Worm (Caenorhabditis elegans) whole organism, late embryonic: ENCODE measurements around the gene pept-2.
A peak's percentile ranks its signal among the peaks of the same experiment; 100 is the strongest.

Experiments
- F13H6.1 ChIP-seq: sonication (generic microtip); optimal IDR thresholded peaks from 2 replicates; lab custom pipeline; 2016; ENCODE audit warnings: missing genetic modification characterization, missing compliant biosample characterization
- K02D7.2 ChIP-seq: sonication (generic microtip); optimal IDR thresholded peaks from 2 replicates; lab custom pipeline; 2017; ENCODE audit warnings: mild to moderate bottlenecking, missing genetic modification characterization, missing compliant biosample characterization
- K09A11.1 ChIP-seq: sonication (generic microtip); optimal IDR thresholded peaks from 2 replicates; lab custom pipeline; 2017; ENCODE audit warnings: antibody characterized with exemption, mild to moderate bottlenecking, missing genetic modification characterization, missing compliant biosample characterization; ENCODE audit not compliant: insufficient read depth
- T23F11.4 ChIP-seq: fragments of 200-800 bp; sonication (Bioruptor generic); optimal IDR thresholded peaks from 2 replicates; lab custom pipeline; 2018; ENCODE audit warnings: mild to moderate bottlenecking, missing genetic modification characterization, missing compliant biosample characterization
- ama-1 ChIP-seq: fragments of 150-350 bp; optimal IDR thresholded peaks from 2 replicates; lab custom pipeline; 2014
- ceh-18 ChIP-seq: sonication (generic microtip); optimal IDR thresholded peaks from 2 replicates; lab custom pipeline; 2016; ENCODE audit warnings: missing genetic modification characterization, missing compliant biosample characterization
- ceh-19 ChIP-seq: fragments of 200-800 bp; sonication (Bioruptor generic); optimal IDR thresholded peaks from 2 replicates; lab custom pipeline; 2018; ENCODE audit warnings: mild to moderate bottlenecking, missing genetic modification characterization, missing compliant biosample characterization
- ceh-2 ChIP-seq: sonication (generic microtip); optimal IDR thresholded peaks from 2 replicates; lab custom pipeline; 2016; ENCODE audit warnings: missing genotype, missing genetic modification characterization, missing compliant biosample characterization
- ceh-22 ChIP-seq: sonication (generic microtip); optimal IDR thresholded peaks from 2 replicates; lab custom pipeline; 2017; ENCODE audit warnings: missing biosample characterization, missing genetic modification characterization
- ceh-24 ChIP-seq: sonication (generic microtip); optimal IDR thresholded peaks from 2 replicates; lab custom pipeline; 2016; ENCODE audit warnings: mild to moderate bottlenecking, missing genetic modification characterization, missing compliant biosample characterization
- ceh-30 ChIP-seq: fragments of 150-350 bp; optimal IDR thresholded peaks from 2 replicates; lab custom pipeline; 2014; ENCODE audit warnings: missing biosample characterization, missing genetic modification characterization
- ceh-31 ChIP-seq: sonication (generic microtip); optimal IDR thresholded peaks from 2 replicates; lab custom pipeline; 2016; ENCODE audit warnings: missing genetic modification characterization, missing compliant biosample characterization
- ceh-6 ChIP-seq: fragments of 200-800 bp; sonication (Bioruptor generic); optimal IDR thresholded peaks from 2 replicates; lab custom pipeline; 2018; ENCODE audit warnings: mild to moderate bottlenecking, missing genetic modification characterization, missing compliant biosample characterization
- ceh-9 ChIP-seq: sonication (generic microtip); optimal IDR thresholded peaks from 2 replicates; lab custom pipeline; 2016; ENCODE audit warnings: mild to moderate bottlenecking, missing genetic modification characterization, inconsistent platforms, missing compliant biosample characterization
- che-1 ChIP-seq: sonication (generic microtip); optimal IDR thresholded peaks from 2 replicates; lab custom pipeline; 2016; ENCODE audit warnings: mild to moderate bottlenecking, missing genetic modification characterization, missing compliant biosample characterization
- dmd-4 ChIP-seq: sonication (generic microtip); optimal IDR thresholded peaks from 2 replicates; lab custom pipeline; 2016; ENCODE audit warnings: borderline replicate concordance, missing genetic modification characterization, missing compliant biosample characterization
- dve-1 ChIP-seq: sonication (generic microtip); optimal IDR thresholded peaks from 2 replicates; lab custom pipeline; 2017; ENCODE audit warnings: antibody characterized with exemption, mild to moderate bottlenecking, missing genetic modification characterization, missing compliant biosample characterization
- elt-2 ChIP-seq: sonication (generic microtip); optimal IDR thresholded peaks from 2 replicates; lab custom pipeline; 2016; ENCODE audit warnings: missing genetic modification reagents, missing genetic modification characterization, missing compliant biosample characterization
- elt-4 ChIP-seq: sonication (generic microtip); optimal IDR thresholded peaks from 2 replicates; lab custom pipeline; 2016; ENCODE audit warnings: missing genetic modification characterization, missing compliant biosample characterization
- ets-4 ChIP-seq: sonication (generic microtip); optimal IDR thresholded peaks from 2 replicates; lab custom pipeline; 2016; ENCODE audit warnings: missing genetic modification characterization, missing compliant biosample characterization
- eyg-1 ChIP-seq: sonication (generic microtip); optimal IDR thresholded peaks from 2 replicates; lab custom pipeline; 2016; ENCODE audit warnings: missing genotype, missing genetic modification characterization, missing compliant biosample characterization
- gmeb-2 ChIP-seq: sonication (generic microtip); optimal IDR thresholded peaks from 2 replicates; lab custom pipeline; 2016; ENCODE audit warnings: missing genetic modification characterization, inconsistent platforms, missing compliant biosample characterization
- hlh-13 ChIP-seq: fragments of 200-800 bp; sonication (Bioruptor generic); optimal IDR thresholded peaks from 2 replicates; lab custom pipeline; 2018; ENCODE audit warnings: mild to moderate bottlenecking, missing genetic modification characterization, missing compliant biosample characterization
- hlh-15 ChIP-seq: sonication (generic microtip); optimal IDR thresholded peaks from 2 replicates; lab custom pipeline; 2016; ENCODE audit warnings: missing genetic modification characterization, missing compliant biosample characterization
- hlh-30 ChIP-seq: sonication (generic microtip); optimal IDR thresholded peaks from 2 replicates; lab custom pipeline; 2017; ENCODE audit warnings: antibody characterized with exemption, missing genetic modification characterization, missing compliant biosample characterization; ENCODE audit not compliant: insufficient read depth
- hlh-6 ChIP-seq: sonication (generic microtip); optimal IDR thresholded peaks from 2 replicates; lab custom pipeline; 2016; ENCODE audit warnings: missing genotype, missing genetic modification characterization, missing compliant biosample characterization
- lim-6 ChIP-seq: sonication (generic microtip); optimal IDR thresholded peaks from 2 replicates; lab custom pipeline; 2016; ENCODE audit warnings: missing genetic modification characterization, missing compliant biosample characterization
- lin-11 ChIP-seq: fragments of 200-800 bp; sonication (Bioruptor generic); optimal IDR thresholded peaks from 2 replicates; lab custom pipeline; 2018; ENCODE audit warnings: mild to moderate bottlenecking, missing genetic modification characterization, missing compliant biosample characterization
- nfya-1 ChIP-seq: sonication (generic microtip); optimal IDR thresholded peaks from 2 replicates; lab custom pipeline; 2017; ENCODE audit warnings: missing genetic modification characterization, mild to moderate bottlenecking, missing compliant biosample characterization, antibody characterized with exemption, moderate library complexity
- nhr-232 ChIP-seq: sonication (generic microtip); optimal IDR thresholded peaks from 2 replicates; lab custom pipeline; 2016; ENCODE audit warnings: missing genetic modification characterization, missing compliant biosample characterization
- pag-3 ChIP-seq: sonication (generic microtip); optimal IDR thresholded peaks from 2 replicates; lab custom pipeline; 2016; ENCODE audit warnings: missing compliant biosample characterization, missing genetic modification characterization, borderline replicate concordance
- pat-9 ChIP-seq: fragments of 200-800 bp; sonication (Bioruptor generic); optimal IDR thresholded peaks from 2 replicates; lab custom pipeline; 2018; ENCODE audit warnings: mild to moderate bottlenecking, missing genetic modification characterization, moderate library complexity, missing compliant biosample characterization
- pax-1 ChIP-seq: fragments of 150-350 bp; optimal IDR thresholded peaks from 2 replicates; lab custom pipeline; 2014; ENCODE audit warnings: missing biosample characterization, missing genetic modification characterization
- sdc-2 ChIP-seq: sonication (generic microtip); optimal IDR thresholded peaks from 2 replicates; lab custom pipeline; 2016; ENCODE audit warnings: missing genotype, missing genetic modification characterization, missing compliant biosample characterization
- sox-4 ChIP-seq: sonication (generic microtip); optimal IDR thresholded peaks from 2 replicates; lab custom pipeline; 2017; ENCODE audit warnings: mild to moderate bottlenecking, missing genetic modification characterization, inconsistent platforms, missing compliant biosample characterization
- syd-9 ChIP-seq: sonication (generic microtip); optimal IDR thresholded peaks from 2 replicates; lab custom pipeline; 2016; ENCODE audit warnings: mild to moderate bottlenecking, missing genetic modification characterization, moderate library complexity, missing compliant biosample characterization
- tbx-2 ChIP-seq: sonication (generic microtip); optimal IDR thresholded peaks from 2 replicates; lab custom pipeline; 2016; ENCODE audit warnings: missing genetic modification characterization, missing compliant biosample characterization
- unc-42 ChIP-seq: sonication (generic microtip); optimal IDR thresholded peaks from 2 replicates; lab custom pipeline; 2016; ENCODE audit warnings: missing genotype, missing genetic modification characterization, missing compliant biosample characterization
- unc-55 ChIP-seq: sonication (generic microtip); optimal IDR thresholded peaks from 2 replicates; lab custom pipeline; 2017; ENCODE audit warnings: missing biosample characterization, missing genetic modification reagents, missing genetic modification characterization
- unc-86 ChIP-seq: sonication (generic microtip); optimal IDR thresholded peaks from 2 replicates; lab custom pipeline; 2016; ENCODE audit warnings: missing genetic modification characterization, missing compliant biosample characterization

The pept-2 gene

DNA sequence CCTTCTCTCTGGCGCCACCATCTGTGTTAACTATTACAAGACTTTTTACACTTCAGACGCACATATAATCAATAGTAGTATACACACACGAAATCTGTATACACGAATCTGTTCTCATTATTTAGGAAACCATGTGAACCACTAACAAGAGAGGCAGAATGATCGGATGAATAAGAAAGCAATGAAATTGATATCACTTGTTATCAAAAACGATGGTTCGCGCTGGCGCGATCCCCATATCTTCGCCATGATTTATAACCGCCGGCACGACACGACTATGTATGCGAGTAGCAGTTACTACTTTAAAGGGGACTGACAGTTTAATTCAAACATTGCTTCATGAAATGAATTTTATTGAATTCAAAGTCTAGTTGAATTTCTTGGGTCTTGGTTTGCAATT lies 9.1 kb upstream of the pept-2 start:
- TF ChIP-seq unc-86 (tag; lab: Kevin White, UChicago) (no peak), F13H6.1 (tag; lab: Kevin White, UChicago) (no peak), lin-11 (tag; lab: Kevin White, UChicago) (no peak), ets-4 (tag; lab: Kevin White, UChicago) (no peak), gmeb-2 (tag; lab: Kevin White, UChicago) (no peak), sox-4 (no peak), lim-6 (tag; lab: Kevin White, UChicago) (no peak), hlh-13 (GFP tag; lab: Kevin White, UChicago) (no peak), pax-1 (tag; lab: Kevin White, UChicago) (no peak), nhr-232 (tag; lab: Kevin White, UChicago) (no peak), K09A11.1 (no peak), ceh-30 (no peak), sdc-2 (tag; lab: Kevin White, UChicago) (no peak), ceh-22 (no peak), unc-55 (GFP tag; lab: Kevin White, UChicago) (no peak), ceh-6 (GFP tag; lab: Kevin White, UChicago) (no peak), tbx-2 (no peak)
- TF ChIP-seq, all 69 proteins: peak for 0

DNA sequence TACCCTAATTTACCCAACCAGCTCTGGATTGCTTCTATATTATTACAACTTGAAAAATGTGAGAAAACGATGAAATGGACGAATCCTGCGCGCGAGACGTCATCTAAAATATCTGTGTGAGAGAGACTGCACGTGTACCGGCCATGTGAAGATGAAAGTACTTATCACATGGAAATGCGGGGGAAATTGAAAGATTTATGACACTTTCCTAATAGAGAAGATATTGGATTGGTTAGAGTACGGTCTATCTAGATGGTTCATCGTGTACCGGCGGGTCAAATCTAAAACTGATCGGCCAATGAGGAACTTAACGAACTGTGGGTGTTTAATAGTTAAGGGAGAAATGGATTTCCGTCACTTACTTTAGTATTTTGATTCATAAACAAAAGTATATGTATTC lies 8.4 kb upstream of the pept-2 start:
- no peak for TF ChIP-seq lim-6 (tag; lab: Kevin White, UChicago)
- TF ChIP-seq K09A11.1, result no peak
- TF ChIP-seq ceh-30, result no peak
- TF ChIP-seq che-1, result no peak
- TF ChIP-seq T23F11.4 (GFP tag; lab: Kevin White, UChicago), result no peak
- TF ChIP-seq ama-1 (lab: Kevin White, UChicago), result no peak
- TF ChIP-seq pag-3, result no peak
- TF ChIP-seq unc-42 (tag; lab: Kevin White, UChicago), result no peak
- TF ChIP-seq syd-9, result no peak
- no peak for TF ChIP-seq ceh-9 (tag; lab: Kevin White, UChicago)
- no peak for TF ChIP-seq dmd-4 (tag; lab: Kevin White, UChicago)
- no peak for TF ChIP-seq elt-4 (tag; lab: Kevin White, UChicago)
- no peak for TF ChIP-seq K02D7.2 (tag; lab: Kevin White, UChicago)
- no peak for TF ChIP-seq dve-1 (tag; lab: Kevin White, UChicago)
- no peak for TF ChIP-seq ceh-24

DNA sequence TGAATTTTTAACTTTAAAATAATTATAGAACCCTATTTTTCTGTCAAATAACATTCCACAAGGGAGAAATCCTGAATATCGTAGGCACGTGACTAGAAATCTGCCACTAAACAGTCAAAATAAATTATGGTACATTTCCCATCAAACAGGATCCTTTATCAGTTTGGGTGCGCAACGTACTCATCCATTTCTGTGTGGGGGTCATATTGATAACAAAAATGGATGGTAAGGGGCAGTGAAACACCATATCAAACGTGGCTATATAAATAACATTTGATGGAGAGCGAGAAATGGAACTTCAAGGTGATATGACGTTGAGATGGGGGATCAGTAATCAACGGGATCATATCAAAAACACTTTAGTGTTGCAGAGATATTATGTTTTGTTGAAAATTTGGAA lies 6.4 kb upstream of the pept-2 start:
- TF ChIP-seq elt-2 (tag; lab: Kevin White, UChicago) (peak; percentile 84), sox-4 (no peak), ceh-19 (no peak), pat-9 (tag; lab: Kevin White, UChicago) (no peak), ceh-18 (tag; lab: Kevin White, UChicago) (no peak)

DNA sequence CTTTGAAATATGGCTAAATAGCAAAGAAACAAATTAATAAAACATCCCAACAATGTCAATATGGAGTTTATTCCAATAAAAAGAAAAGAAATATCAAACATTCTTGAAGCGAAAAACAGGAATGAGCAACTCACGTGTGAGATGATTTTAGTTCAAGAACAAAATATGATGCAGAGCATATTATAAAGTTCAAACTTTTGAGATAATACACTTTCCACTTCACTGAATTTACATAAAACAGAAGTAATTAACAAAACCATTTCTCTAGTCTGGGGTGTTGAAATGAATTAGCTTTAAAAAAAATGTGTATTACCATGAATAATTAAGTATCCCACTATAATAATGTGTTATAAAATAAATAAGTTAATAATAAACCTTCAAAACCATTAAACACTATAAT lies 3.7 kb upstream of the pept-2 start, which contains the start of gene srd-7:
Gene srd-7 (minus strand): TSS at position 101 of the 400 bp plus-strand sequence.
- no peak for TF ChIP-seq ceh-2 (tag; lab: Kevin White, UChicago)
- no peak for TF ChIP-seq hlh-15 (tag; lab: Kevin White, UChicago)
- TF ChIP-seq dmd-4 (tag; lab: Kevin White, UChicago), result no peak
- TF ChIP-seq dve-1 (tag; lab: Kevin White, UChicago), result no peak
- TF ChIP-seq T23F11.4 (GFP tag; lab: Kevin White, UChicago), result no peak
- TF ChIP-seq ceh-6 (GFP tag; lab: Kevin White, UChicago), result no peak
- no peak for TF ChIP-seq ceh-19
- no peak for TF ChIP-seq hlh-6 (tag; lab: Kevin White, UChicago)
- TF ChIP-seq unc-42 (tag; lab: Kevin White, UChicago), result no peak
- TF ChIP-seq eyg-1 (tag; lab: Kevin White, UChicago), result no peak
- TF ChIP-seq ceh-31 (tag; lab: Kevin White, UChicago), result no peak
- no peak for TF ChIP-seq K02D7.2 (tag; lab: Kevin White, UChicago)
- no peak for TF ChIP-seq hlh-30
- no peak for TF ChIP-seq ceh-24
- no peak for TF ChIP-seq nfya-1 (tag; lab: Kevin White, UChicago)
- no peak for TF ChIP-seq F13H6.1 (tag; lab: Kevin White, UChicago)
- TF ChIP-seq pat-9 (tag; lab: Kevin White, UChicago), result no peak
